Worm (Caenorhabditis elegans): ENCODE data around the gene Y57G11C.14.

DNA sequence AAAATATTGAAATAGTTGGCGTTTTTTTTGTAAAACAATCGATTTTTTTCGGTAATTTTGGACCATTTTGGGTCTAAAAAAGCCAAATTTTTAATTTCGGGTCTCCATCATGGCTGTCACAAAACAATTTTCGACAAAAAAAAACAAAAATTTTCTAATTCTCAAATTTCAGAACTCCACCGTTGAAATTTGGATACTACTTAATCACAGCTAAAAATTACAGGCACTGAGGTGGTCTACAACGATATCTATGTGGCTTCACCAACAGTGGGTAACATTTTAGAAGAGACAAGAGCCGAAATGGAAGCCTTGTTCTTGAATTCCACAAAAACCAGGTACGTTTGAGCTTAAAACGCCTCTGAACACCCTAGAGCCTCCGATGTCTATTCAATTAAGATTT lies 3.2 kb downstream of the Y57G11C.14 start, which contains the start of gene Y57G11C.1142:
- no peak for TF ChIP-seq T22C8.4 (GFP tag; IDR thresholded peaks at IDR 0.05)
- TF ChIP-seq ztf-23 (GFP tag; IDR thresholded peaks at IDR 0.05): no peak
- no peak for TF ChIP-seq flt-1 (GFP tag; IDR thresholded peaks at IDR 0.05)
